Worm (Caenorhabditis elegans): ENCODE measurements around the gene mdh-1.

ce11 chrV:6503158-6503557 lies 13.2 kb downstream of the mdh-1 start:
- TF ChIP-seq nhr-11 (tag; optimal IDR thresholded peaks at IDR 0.05) (no peak), che-1 (tag; optimal IDR thresholded peaks at IDR 0.05) (no peak), ceh-14 (tag; optimal IDR thresholded peaks at IDR 0.05) (no peak), pha-4 (tag; optimal IDR thresholded peaks at IDR 0.05) (no peak), rnt-1 (tag; optimal IDR thresholded peaks at IDR 0.05) (no peak), elt-4 (tag; optimal IDR thresholded peaks at IDR 0.05) (no peak), mec-3 (tag; optimal IDR thresholded peaks at IDR 0.05; ENCODE audit: borderline replicate concordance) (no peak), lim-6 (tag; optimal IDR thresholded peaks at IDR 0.05) (no peak)
